Fruit fly (Drosophila melanogaster) whole organism, embryonic: ENCODE results near the gene wg.

Experiments used
- Abd-B ChIP-seq: fragments of 200-800 bp; sonication (Bioruptor generic); optimal IDR thresholded peaks from 2 replicates; lab custom pipeline; 2018; ENCODE audit warnings: missing biosample characterization, mild to moderate bottlenecking, missing genetic modification characterization, moderate library complexity
- Ada2b ChIP-seq: fragments of 200-800 bp; sonication (Bioruptor generic); IDR thresholded peaks from 2 replicates; pipeline ENCODE4 v1.3.6; 2022; ENCODE audit warnings: missing biosample characterization, missing genetic modification characterization
- B-H2 ChIP-seq: fragments of 200-800 bp; sonication (Bioruptor generic); optimal IDR thresholded peaks from 2 replicates; lab custom pipeline; 2018; ENCODE audit warnings: missing biosample characterization, mild to moderate bottlenecking, missing genetic modification characterization
- CG10147 ChIP-seq: fragments of 200-800 bp; sonication (Bioruptor generic); optimal IDR thresholded peaks from 2 replicates; lab custom pipeline; 2019; ENCODE audit warnings: missing biosample characterization, mild to moderate bottlenecking, missing genetic modification characterization, moderate library complexity
- CG10431 ChIP-seq: fragments of 200-800 bp; sonication (Bioruptor generic); optimal IDR thresholded peaks from 3 replicates; lab custom pipeline; 2018; ENCODE audit warnings: missing biosample characterization, mild to moderate bottlenecking, missing genetic modification characterization
- CG11093 ChIP-seq: fragments of 200-800 bp; sonication (Bioruptor generic); IDR thresholded peaks from 3 replicates; pipeline ENCODE4 v1.3.6; 2022; ENCODE audit warnings: missing biosample characterization, missing genetic modification characterization
- CG14667 ChIP-seq: fragments of 200-800 bp; sonication (Bioruptor generic); IDR thresholded peaks from 2 replicates; pipeline ENCODE4 v1.3.6; 2022; ENCODE audit warnings: missing biosample characterization, missing genetic modification characterization
- CG1603 ChIP-seq: fragments of 200-800 bp; sonication (Bioruptor generic); optimal IDR thresholded peaks from 2 replicates; lab custom pipeline; 2019; ENCODE audit warnings: missing biosample characterization, mild to moderate bottlenecking, missing genetic modification characterization, moderate library complexity
- CG16813 ChIP-seq: fragments of 200-800 bp; sonication (Bioruptor generic); IDR thresholded peaks from 3 replicates; pipeline ENCODE4 v1.3.6; 2022; ENCODE audit warnings: missing biosample characterization, missing genetic modification characterization; ENCODE audit not compliant: partially characterized antibody
- CG2199 ChIP-seq: fragments of 200-800 bp; sonication (Bioruptor generic); IDR thresholded peaks from 3 replicates; pipeline ENCODE4 v1.3.6; 2022; ENCODE audit warnings: missing biosample characterization, missing genetic modification characterization
- CG31365 ChIP-seq: fragments of 200-800 bp; sonication (Bioruptor generic); optimal IDR thresholded peaks from 2 replicates; lab custom pipeline; 2018; ENCODE audit warnings: missing biosample characterization, mild to moderate bottlenecking, missing genetic modification characterization
- CG32772 ChIP-seq: fragments of 200-800 bp; sonication (Bioruptor generic); IDR thresholded peaks from 2 replicates; pipeline ENCODE4 v1.3.6; 2022; ENCODE audit warnings: missing biosample characterization, missing genetic modification characterization
- CG34422 ChIP-seq: fragments of 200-800 bp; sonication (Bioruptor generic); IDR thresholded peaks from 3 replicates; pipeline ENCODE4 v1.3.6; 2022; ENCODE audit warnings: missing biosample characterization, missing genetic modification characterization
- CG4820 ChIP-seq: fragments of 200-800 bp; sonication (Bioruptor generic); optimal IDR thresholded peaks from 3 replicates; lab custom pipeline; 2016; ENCODE audit warnings: missing biosample characterization, missing genetic modification characterization
- CG6175 ChIP-seq: fragments of 200-800 bp; sonication (Bioruptor generic); IDR thresholded peaks from 3 replicates; pipeline ENCODE4 v1.3.6; 2022; ENCODE audit warnings: missing biosample characterization, missing genetic modification characterization
- CG6272 ChIP-seq: fragments of 200-800 bp; sonication (Bioruptor generic); IDR thresholded peaks from 2 replicates; pipeline ENCODE4 v1.3.6; 2022; ENCODE audit warnings: missing biosample characterization, missing genetic modification characterization
- CG7372 ChIP-seq: fragments of 200-800 bp; sonication (Bioruptor generic); IDR thresholded peaks from 2 replicates; pipeline ENCODE4 v1.3.6; 2022; ENCODE audit warnings: missing biosample characterization, missing genetic modification characterization
- CG8089 ChIP-seq: fragments of 200-800 bp; sonication (Bioruptor generic); optimal IDR thresholded peaks from 3 replicates; lab custom pipeline; 2016; ENCODE audit warnings: missing biosample characterization, missing genetic modification characterization
- CG9817 ChIP-seq: fragments of 200-800 bp; sonication (Bioruptor generic); optimal IDR thresholded peaks from 2 replicates; lab custom pipeline; 2018; ENCODE audit warnings: missing biosample characterization, mild to moderate bottlenecking, missing genetic modification characterization, moderate library complexity
- D ChIP-seq, 2 experiments: fragments of 200-800 bp in 1 of 2; fragments of >200 bp in 1 of 2; sonication (Bioruptor generic) in 1 of 2; optimal IDR thresholded peaks; 2 replicates in 1 of 2; 3 replicates in 1 of 2; lab custom pipeline; 2017; ENCODE audit warnings: mild to moderate bottlenecking in 1 of 2, missing biosample characterization in 1 of 2, missing genetic modification characterization in 1 of 2, missing genetic modification reagents in 1 of 2
- D19A ChIP-seq: fragments of 200-800 bp; optimal IDR thresholded peaks from 3 replicates; lab custom pipeline; 2019; ENCODE audit warnings: missing biosample characterization, mild to moderate bottlenecking, missing genetic modification characterization, moderate library complexity
- E2f2 ChIP-seq: fragments of 200-800 bp; sonication (Bioruptor generic); IDR thresholded peaks from 2 replicates; pipeline ENCODE4 v1.3.6; 2022; ENCODE audit warnings: missing biosample characterization, missing genetic modification characterization
- Fer1 ChIP-seq: fragments of 200-800 bp; sonication (Bioruptor generic); optimal IDR thresholded peaks from 2 replicates; lab custom pipeline; 2017; ENCODE audit warnings: missing biosample characterization, mild to moderate bottlenecking, missing genetic modification characterization
- Fer2 ChIP-seq: fragments of 200-800 bp; sonication (Bioruptor generic); optimal IDR thresholded peaks from 2 replicates; lab custom pipeline; 2018; ENCODE audit warnings: missing biosample characterization, mild to moderate bottlenecking, missing genetic modification characterization, moderate library complexity
- Gug ChIP-seq: fragments of 200-800 bp; sonication (Bioruptor generic); IDR thresholded peaks from 4 replicates; pipeline ENCODE4 v1.3.6; 2022; ENCODE audit warnings: missing biosample characterization, missing genetic modification characterization
- Hmr ChIP-seq: fragments of 200-800 bp; sonication (Bioruptor generic); optimal IDR thresholded peaks from 3 replicates; lab custom pipeline; 2017; ENCODE audit warnings: mild to moderate bottlenecking, missing biosample characterization, missing genetic modification reagents, missing genetic modification characterization
- Hsf ChIP-seq: fragments of 200-800 bp; sonication (Bioruptor generic); optimal IDR thresholded peaks from 3 replicates; lab custom pipeline; 2016; ENCODE audit warnings: missing biosample characterization, missing genetic modification characterization
- MTF-1 ChIP-seq: fragments of 200-800 bp; sonication (Bioruptor generic); optimal IDR thresholded peaks from 2 replicates; lab custom pipeline; 2018; ENCODE audit warnings: missing biosample characterization, mild to moderate bottlenecking, missing genetic modification characterization, borderline replicate concordance
- Mad ChIP-seq: fragments of 200-800 bp; sonication (Bioruptor generic); optimal IDR thresholded peaks from 2 replicates; lab custom pipeline; 2016; ENCODE audit warnings: missing biosample characterization, missing genetic modification characterization
- Myb ChIP-seq: fragments of 200-800 bp; sonication (Bioruptor generic); optimal IDR thresholded peaks from 2 replicates; lab custom pipeline; 2016; ENCODE audit warnings: missing biosample characterization, missing genetic modification characterization
- Optix ChIP-seq: fragments of 200-800 bp; sonication (Bioruptor generic); IDR thresholded peaks from 3 replicates; pipeline ENCODE4 v1.3.6; 2022; ENCODE audit warnings: missing biosample characterization, missing genetic modification characterization
- PHDP ChIP-seq: fragments of 200-800 bp; sonication (Bioruptor generic); optimal IDR thresholded peaks from 3 replicates; lab custom pipeline; 2018; ENCODE audit warnings: missing biosample characterization, mild to moderate bottlenecking, missing genetic modification characterization, moderate library complexity
- Sry-δ ChIP-seq: fragments of 200-800 bp; sonication (Bioruptor generic); optimal IDR thresholded peaks from 2 replicates; lab custom pipeline; 2016; ENCODE audit warnings: missing biosample characterization, missing genetic modification characterization
- Trl ChIP-seq, 3 experiments: fragments of >200 bp in 2 of 3; fragments of 200-800 bp in 1 of 3; sonication (Bioruptor generic) in 1 of 3; optimal IDR thresholded peaks; 2 replicates in 1 of 3; 3 replicates in 2 of 3; lab custom pipeline; 2016 to 2017; ENCODE audit warnings: missing biosample characterization in 1 of 3, missing genetic modification characterization in 1 of 3
- Xbp1 ChIP-seq: fragments of 200-800 bp; sonication (Bioruptor generic); optimal IDR thresholded peaks from 3 replicates; lab custom pipeline; 2016; ENCODE audit warnings: missing biosample characterization, mild to moderate bottlenecking, missing genetic modification characterization
- Xrp1 ChIP-seq: fragments of 200-800 bp; sonication (Bioruptor generic); IDR thresholded peaks from 2 replicates; pipeline ENCODE4 v1.3.6; 2022; ENCODE audit warnings: missing biosample characterization, missing genetic modification characterization
- ash1 ChIP-seq: fragments of 200-800 bp; sonication (Bioruptor generic); optimal IDR thresholded peaks from 2 replicates; lab custom pipeline; 2018; ENCODE audit warnings: missing biosample characterization, mild to moderate bottlenecking, missing genetic modification characterization
- dan ChIP-seq: fragments of 200-800 bp; sonication (Bioruptor generic); IDR thresholded peaks from 2 replicates; pipeline ENCODE4 v1.3.6; 2022; ENCODE audit warnings: missing biosample characterization, missing genetic modification characterization
- dati ChIP-seq: fragments of 200-800 bp; sonication (Bioruptor generic); IDR thresholded peaks from 2 replicates; pipeline ENCODE4 v1.3.6; 2022; ENCODE audit warnings: missing biosample characterization, missing genetic modification characterization
- dmrt11E ChIP-seq: fragments of 200-800 bp; sonication (Bioruptor generic); optimal IDR thresholded peaks from 3 replicates; lab custom pipeline; 2018; ENCODE audit warnings: missing biosample characterization, mild to moderate bottlenecking, missing genetic modification characterization, moderate library complexity
- grau ChIP-seq: fragments of 200-800 bp; optimal IDR thresholded peaks from 3 replicates; lab custom pipeline; 2019; ENCODE audit warnings: missing biosample characterization, mild to moderate bottlenecking, missing genetic modification characterization, moderate library complexity
- hbn ChIP-seq: fragments of 200-800 bp; sonication (Bioruptor generic); IDR thresholded peaks from 2 replicates; pipeline ENCODE4 v1.3.6; 2022; ENCODE audit warnings: missing biosample characterization, missing genetic modification characterization; ENCODE audit not compliant: partially characterized antibody
- jumu ChIP-seq: fragments of 200-800 bp; sonication (Bioruptor generic); optimal IDR thresholded peaks from 3 replicates; lab custom pipeline; 2016; ENCODE audit warnings: missing biosample characterization, missing genetic modification characterization
- lbe ChIP-seq: fragments of 200-800 bp; sonication (Bioruptor generic); optimal IDR thresholded peaks from 2 replicates; lab custom pipeline; 2016; ENCODE audit warnings: missing biosample characterization, mild to moderate bottlenecking, missing genetic modification characterization
- p53 ChIP-seq: fragments of 200-800 bp; sonication (Bioruptor generic); optimal IDR thresholded peaks from 2 replicates; lab custom pipeline; 2016; ENCODE audit warnings: missing biosample characterization, missing genetic modification characterization
- pzg ChIP-seq: fragments of 200-800 bp; sonication (Bioruptor generic); optimal IDR thresholded peaks from 3 replicates; lab custom pipeline; 2018; ENCODE audit warnings: missing biosample characterization, mild to moderate bottlenecking, missing genetic modification characterization, moderate library complexity
- rib ChIP-seq: fragments of 200-800 bp; sonication (Bioruptor generic); IDR thresholded peaks from 2 replicates; pipeline ENCODE4 v1.3.6; 2022; ENCODE audit warnings: missing biosample characterization, missing genetic modification characterization
- sim ChIP-seq: fragments of 200-800 bp; sonication (Bioruptor generic); IDR thresholded peaks from 2 replicates; pipeline ENCODE4 v1.3.6; 2022; ENCODE audit warnings: missing biosample characterization, missing genetic modification characterization
- ttk ChIP-seq: fragments of 200-800 bp; sonication (Bioruptor generic); IDR thresholded peaks from 2 replicates; pipeline ENCODE4 v2.1.2; 2022; ENCODE audit warnings: missing biosample characterization, missing genetic modification characterization
- twi ChIP-seq: fragments of 200-800 bp; optimal IDR thresholded peaks from 2 replicates; lab custom pipeline; 2019; ENCODE audit warnings: missing biosample characterization, mild to moderate bottlenecking, missing genetic modification characterization, moderate library complexity

Gene wg

DNA sequence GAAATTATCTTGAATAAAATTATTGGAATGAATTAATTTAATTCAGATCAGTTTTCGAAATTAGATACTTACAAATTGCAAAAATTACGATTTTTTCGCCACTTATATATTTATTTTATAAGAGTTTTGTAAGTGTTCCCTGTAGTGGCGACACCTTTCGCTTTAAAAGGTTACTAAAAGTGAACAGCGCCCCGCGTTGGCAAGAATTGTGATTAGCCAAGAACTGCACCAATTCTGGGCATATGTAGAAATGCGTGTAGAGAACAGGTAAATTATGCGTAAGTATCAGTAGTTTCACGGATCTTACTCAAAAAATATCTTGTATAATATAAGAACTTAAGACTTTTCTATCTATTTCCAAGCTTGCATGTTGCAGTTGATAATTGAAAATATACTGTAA lies 25.5 kb upstream of the wg start (continued):
- peak; percentile 13; the same call in 1 of the 2 replicates for TF ChIP-seq CG7372 (GFP tag; lab: Robert Waterston, UW)
- TF ChIP-seq Fer2 = peak; percentile 5
- TF ChIP-seq CG32772 (GFP tag; lab: Robert Waterston, UW) = peak; percentile 82
- TF ChIP-seq PHDP = peak; percentile 60
- TF ChIP-seq Sry-δ = peak; percentile 20
- TF ChIP-seq E2f2 (GFP tag; lab: Robert Waterston, UW) = peak; percentile 38; the same call in 1 of the 2 replicates
- TF ChIP-seq dan (GFP tag; lab: Robert Waterston, UW) = no peak
- no peak for TF ChIP-seq hbn (GFP tag; lab: Robert Waterston, UW)
- TF ChIP-seq CG10147 (GFP tag; lab: Kevin White, UChicago) = peak; percentile 18
- TF ChIP-seq CG6272 (GFP tag; lab: Robert Waterston, UW) = peak; percentile 62
- peak; percentile 58; the same call in 2 of the 3 replicates for TF ChIP-seq Optix (GFP tag; lab: Robert Waterston, UW)
- peak; percentile 82 for TF ChIP-seq Xbp1 (GFP tag; lab: Kevin White, UChicago)
- peak; percentile 39 for TF ChIP-seq Abd-B (GFP tag; lab: Kevin White, UChicago)
- peak; percentile 79 for TF ChIP-seq CG9817 (tag; lab: Kevin White, UChicago)
- no peak for TF ChIP-seq CG10431
- TF ChIP-seq Xrp1 (GFP tag; lab: Robert Waterston, UW) = peak; percentile 45; the same call in 1 of the 2 replicates
- peak; percentile 1 for TF ChIP-seq lbe (GFP tag; lab: Kevin White, UChicago)
- peak; percentile 44 for TF ChIP-seq Mad (GFP tag; lab: Kevin White, UChicago)
- peak; percentile 57 for TF ChIP-seq CG4820 (GFP tag; lab: Kevin White, UChicago)
- no peak for TF ChIP-seq MTF-1
- peak; percentile 46 for TF ChIP-seq twi
- peak; percentile 35 for TF ChIP-seq CG31365 (tag; lab: Kevin White, UChicago)
- peak; percentile 61 for TF ChIP-seq B-H2 (GFP tag; lab: Kevin White, UChicago)
- peak; percentile 77 for TF ChIP-seq Hsf
- TF ChIP-seq D (optimal IDR thresholded peaks at IDR 0.05; lab: Kevin White, UChicago) = no peak
- TF ChIP-seq D (GFP tag; optimal IDR thresholded peaks at IDR 0.05; lab: Kevin White, UChicago) = no peak
- peak; percentile 66 for TF ChIP-seq CG1603 (tag; lab: Kevin White, UChicago)
- no peak for TF ChIP-seq Ada2b
- peak; percentile 18 for TF ChIP-seq Fer1 (GFP tag; lab: Kevin White, UChicago)
- peak; percentile 8 for TF ChIP-seq ash1 (GFP tag; lab: Kevin White, UChicago)
- TF ChIP-seq CG8089 (GFP tag; lab: Kevin White, UChicago) = peak; percentile 67
- TF ChIP-seq dmrt11E (tag; lab: Kevin White, UChicago) = peak; percentile 52
- no peak for TF ChIP-seq dati (GFP tag; lab: Robert Waterston, UW)
- peak; percentile 64 for TF ChIP-seq CG16813 (GFP tag; lab: Robert Waterston, UW)
- TF ChIP-seq p53 (GFP tag; lab: Kevin White, UChicago) = peak; percentile 61
- TF ChIP-seq jumu (GFP tag; lab: Kevin White, UChicago) = peak; percentile 40
- TF ChIP-seq Myb (GFP tag; lab: Kevin White, UChicago) = peak; percentile 29
- TF ChIP-seq ttk = peak; percentile 45
- peak; percentile 77 for TF ChIP-seq CG34422 (GFP tag; lab: Robert Waterston, UW)
- peak; percentile 52 for TF ChIP-seq Hmr (GFP tag; lab: Kevin White, UChicago)
- TF ChIP-seq rib = 0 out of 2 replicates have a peak, but pooled peaks have one; percentile 13
- peak; percentile 48 for TF ChIP-seq D19A (tag; lab: Kevin White, UChicago)
- no peak for TF ChIP-seq CG11093 (GFP tag; lab: Robert Waterston, UW)
- TF ChIP-seq CG14667 (GFP tag; lab: Robert Waterston, UW) = peak; percentile 45; the same call in 1 of the 2 replicates
- TF ChIP-seq pzg (GFP tag; lab: Kevin White, UChicago) = peak; percentile 10
- TF ChIP-seq Gug = peak; percentile 71
- peak; percentile 66 for TF ChIP-seq grau (tag; lab: Kevin White, UChicago)
- TF ChIP-seq Trl (optimal IDR thresholded peaks at IDR 0.05; lab: Kevin White, UChicago) = no peak
- peak; percentile 65 for TF ChIP-seq Trl (GFP tag; optimal IDR thresholded peaks at IDR 0.05; lab: Kevin White, UChicago)
- TF ChIP-seq CG6175 (GFP tag; lab: Robert Waterston, UW) = peak; percentile 43; the same call in 1 of the 3 replicates
- peak; percentile 71 for TF ChIP-seq CG2199 (GFP tag; lab: Robert Waterston, UW)
- no peak for TF ChIP-seq sim (GFP tag; lab: Robert Waterston, UW)
